Fruit fly (Drosophila melanogaster) whole organism, embryonic: ENCODE measurements around the gene sloth1.

Source experiments
- Ada2b ChIP-seq: fragments of 200-800 bp; sonication (Bioruptor generic); IDR thresholded peaks from 2 replicates; pipeline ENCODE4 v1.3.6; 2022; ENCODE audit warnings: missing biosample characterization, missing genetic modification characterization
- Asciz ChIP-seq: fragments of 200-800 bp; sonication (Bioruptor generic); optimal IDR thresholded peaks from 2 replicates; lab custom pipeline; 2017; ENCODE audit warnings: missing biosample characterization, mild to moderate bottlenecking, missing genetic modification characterization, missing genetic modification reagents
- Bgb ChIP-seq: fragments of 200-800 bp; sonication (Bioruptor generic); IDR thresholded peaks from 2 replicates; pipeline ENCODE4 v1.3.6; 2022; ENCODE audit warnings: missing biosample characterization, missing genetic modification characterization; ENCODE audit not compliant: partially characterized antibody
- Bteb2 ChIP-seq: fragments of 200-800 bp; sonication (Bioruptor generic); optimal IDR thresholded peaks from 2 replicates; lab custom pipeline; 2016; ENCODE audit warnings: missing biosample characterization, missing genetic modification characterization
- CG10209 ChIP-seq: fragments of 200-800 bp; sonication (Bioruptor generic); optimal IDR thresholded peaks from 3 replicates; lab custom pipeline; 2017; ENCODE audit warnings: missing biosample characterization, mild to moderate bottlenecking, missing genetic modification characterization, missing genetic modification reagents
- CG12219 ChIP-seq: fragments of 200-800 bp; sonication (Bioruptor generic); optimal IDR thresholded peaks from 3 replicates; lab custom pipeline; 2018; ENCODE audit warnings: missing biosample characterization, mild to moderate bottlenecking, missing genetic modification characterization
- CG12391 ChIP-seq: fragments of 200-800 bp; sonication (Bioruptor generic); optimal IDR thresholded peaks from 3 replicates; lab custom pipeline; 2018; ENCODE audit warnings: missing biosample characterization, mild to moderate bottlenecking, missing genetic modification characterization, moderate library complexity
- CG12942 ChIP-seq: fragments of 200-800 bp; sonication (Bioruptor generic); optimal IDR thresholded peaks from 3 replicates; lab custom pipeline; 2016; ENCODE audit warnings: missing biosample characterization, missing genetic modification characterization
- CG13287 ChIP-seq: fragments of 200-800 bp; sonication (Bioruptor generic); IDR thresholded peaks from 2 replicates; pipeline ENCODE4 v1.3.6; 2022; ENCODE audit warnings: missing biosample characterization, missing genetic modification characterization; ENCODE audit not compliant: partially characterized antibody
- CG15514 ChIP-seq: fragments of 200-800 bp; sonication (Bioruptor generic); optimal IDR thresholded peaks from 3 replicates; lab custom pipeline; 2017; ENCODE audit warnings: missing biosample characterization, missing genetic modification characterization, mild to moderate bottlenecking, moderate library complexity, missing genetic modification reagents
- CG1792 ChIP-seq: fragments of 200-800 bp; sonication (Bioruptor generic); optimal IDR thresholded peaks from 2 replicates; lab custom pipeline; 2016; ENCODE audit warnings: missing biosample characterization, missing genetic modification characterization
- CG4424 ChIP-seq: fragments of 200-800 bp; sonication (Bioruptor generic); optimal IDR thresholded peaks from 3 replicates; lab custom pipeline; 2016; ENCODE audit warnings: missing biosample characterization, missing genetic modification characterization
- CG4617 ChIP-seq: fragments of 200-800 bp; sonication (Bioruptor generic); optimal IDR thresholded peaks from 3 replicates; lab custom pipeline; 2016; ENCODE audit warnings: missing biosample characterization, missing genetic modification characterization, borderline replicate concordance
- CG4854 ChIP-seq: fragments of 200-800 bp; sonication (Bioruptor generic); optimal IDR thresholded peaks from 2 replicates; lab custom pipeline; 2016; ENCODE audit warnings: missing biosample characterization, missing genetic modification characterization, inconsistent platforms
- CG6254 ChIP-seq: fragments of 200-800 bp; sonication (Bioruptor generic); optimal IDR thresholded peaks from 3 replicates; lab custom pipeline; 2017; ENCODE audit warnings: mild to moderate bottlenecking, missing biosample characterization, missing genetic modification reagents, missing genetic modification characterization
- CG8924 ChIP-seq: fragments of 200-800 bp; optimal IDR thresholded peaks from 3 replicates; lab custom pipeline; 2019; ENCODE audit warnings: missing biosample characterization, mild to moderate bottlenecking, missing genetic modification characterization, moderate library complexity
- Chrac-16 ChIP-seq: fragments of 200-800 bp; sonication (Bioruptor generic); optimal IDR thresholded peaks from 3 replicates; lab custom pipeline; 2016; ENCODE audit warnings: missing biosample characterization, missing genetic modification characterization
- CrebB ChIP-seq: fragments of 200-800 bp; sonication (Bioruptor generic); optimal IDR thresholded peaks from 3 replicates; lab custom pipeline; 2018; ENCODE audit warnings: missing biosample characterization, mild to moderate bottlenecking, missing genetic modification characterization
- Dp ChIP-seq: fragments of 200-800 bp; sonication (Bioruptor generic); optimal IDR thresholded peaks from 2 replicates; lab custom pipeline; 2018; ENCODE audit warnings: missing biosample characterization, mild to moderate bottlenecking, missing genetic modification characterization, moderate library complexity
- E2f1 ChIP-seq: fragments of 200-800 bp; sonication (Bioruptor generic); IDR thresholded peaks from 2 replicates; pipeline ENCODE4 v1.3.6; 2022; ENCODE audit warnings: missing biosample characterization, missing genetic modification characterization
- Fer3 ChIP-seq: fragments of 200-800 bp; sonication (Bioruptor generic); optimal IDR thresholded peaks from 2 replicates; lab custom pipeline; 2018; ENCODE audit warnings: missing biosample characterization, mild to moderate bottlenecking, missing genetic modification characterization, moderate library complexity
- H15 ChIP-seq: fragments of 200-800 bp; sonication (Bioruptor generic); IDR thresholded peaks from 3 replicates; pipeline ENCODE4 v1.3.6; 2022; ENCODE audit warnings: missing biosample characterization, missing genetic modification characterization
- Hr39 ChIP-seq: fragments of >200 bp; optimal IDR thresholded peaks from 2 replicates; lab custom pipeline; 2017
- Kr ChIP-seq: fragments of 200-800 bp; sonication (Bioruptor generic); optimal IDR thresholded peaks from 2 replicates; lab custom pipeline; 2017; ENCODE audit warnings: missing biosample characterization, mild to moderate bottlenecking, missing genetic modification characterization
- Meics ChIP-seq: fragments of 200-800 bp; sonication (Bioruptor generic); optimal IDR thresholded peaks from 2 replicates; lab custom pipeline; 2017; ENCODE audit warnings: missing biosample characterization, mild to moderate bottlenecking, missing genetic modification characterization
- Mrtf ChIP-seq: fragments of 200-800 bp; sonication (Bioruptor generic); IDR thresholded peaks from 3 replicates; pipeline ENCODE4 v1.3.6; 2022; ENCODE audit warnings: missing biosample characterization, missing genetic modification characterization
- Nf-YA ChIP-seq: fragments of 200-800 bp; sonication (Bioruptor generic); IDR thresholded peaks from 2 replicates; pipeline ENCODE4 v1.3.6; 2022; ENCODE audit warnings: missing biosample characterization, missing genetic modification characterization
- Nf-YC ChIP-seq: fragments of 200-800 bp; optimal IDR thresholded peaks from 3 replicates; lab custom pipeline; 2019; ENCODE audit warnings: missing biosample characterization, mild to moderate bottlenecking, missing genetic modification characterization, moderate library complexity
- bab2 ChIP-seq: fragments of 200-800 bp; sonication (Bioruptor generic); optimal IDR thresholded peaks from 2 replicates; lab custom pipeline; 2016; ENCODE audit warnings: missing biosample characterization, missing genetic modification characterization
- bsh ChIP-seq, 2 experiments: fragments of 200-800 bp; sonication (Bioruptor generic); optimal IDR thresholded peaks; 2 replicates each; lab custom pipeline; 2017 to 2018; ENCODE audit warnings: mild to moderate bottlenecking in 2 of 2, missing biosample characterization in 2 of 2, missing genetic modification characterization in 2 of 2, moderate library complexity in 1 of 2
- cad ChIP-seq: fragments of >200 bp; optimal IDR thresholded peaks from 2 replicates; lab custom pipeline; 2017; ENCODE audit warnings: missing biosample characterization, missing genetic modification characterization
- cas ChIP-seq: fragments of 200-800 bp; sonication (Bioruptor generic); IDR thresholded peaks from 2 replicates; pipeline ENCODE4 v1.3.6; 2022; ENCODE audit warnings: missing biosample characterization, missing genetic modification characterization
- ci ChIP-seq: fragments of 200-800 bp; sonication (Bioruptor generic); IDR thresholded peaks from 3 replicates; pipeline ENCODE4 v1.3.6; 2022; ENCODE audit warnings: missing biosample characterization, missing genetic modification characterization
- crc ChIP-seq: fragments of 200-800 bp; sonication (Bioruptor generic); optimal IDR thresholded peaks from 2 replicates; lab custom pipeline; 2016; ENCODE audit warnings: missing biosample characterization, missing genetic modification characterization
- da ChIP-seq: fragments of 200-800 bp; sonication (Bioruptor generic); optimal IDR thresholded peaks from 2 replicates; lab custom pipeline; 2016; ENCODE audit warnings: missing biosample characterization, missing genetic modification characterization
- dan ChIP-seq: fragments of 200-800 bp; sonication (Bioruptor generic); IDR thresholded peaks from 2 replicates; pipeline ENCODE4 v1.3.6; 2022; ENCODE audit warnings: missing biosample characterization, missing genetic modification characterization
- dm ChIP-seq: fragments of 200-800 bp; sonication (Bioruptor generic); optimal IDR thresholded peaks from 3 replicates; lab custom pipeline; 2016; ENCODE audit warnings: missing biosample characterization, missing genetic modification characterization
- fd96Cb ChIP-seq: fragments of 200-800 bp; sonication (Bioruptor generic); optimal IDR thresholded peaks from 2 replicates; lab custom pipeline; 2018; ENCODE audit warnings: missing biosample characterization, mild to moderate bottlenecking, missing genetic modification characterization, moderate library complexity
- grn ChIP-seq: fragments of 200-800 bp; sonication (Bioruptor generic); optimal IDR thresholded peaks from 3 replicates; lab custom pipeline; 2017; ENCODE audit warnings: missing biosample characterization, missing genetic modification characterization
- kni ChIP-seq: fragments of 200-800 bp; sonication (Bioruptor generic); optimal IDR thresholded peaks from 3 replicates; lab custom pipeline; 2017; ENCODE audit warnings: mild to moderate bottlenecking, missing biosample characterization, missing genetic modification reagents, missing genetic modification characterization
- lmd ChIP-seq: fragments of 200-800 bp; sonication (Bioruptor generic); IDR thresholded peaks from 2 replicates; pipeline ENCODE4 v1.3.6; 2022; ENCODE audit warnings: missing biosample characterization, missing genetic modification characterization
- lola ChIP-seq, 3 experiments: fragments of >200 bp in 2 of 3; fragments of 200-800 bp in 1 of 3; sonication (Bioruptor generic) in 1 of 3; optimal IDR thresholded peaks; 2 replicates each; lab custom pipeline; 2017 to 2019; ENCODE audit warnings: missing biosample characterization in 3 of 3, missing genetic modification characterization in 3 of 3, mild to moderate bottlenecking in 1 of 3, moderate library complexity in 1 of 3
- oc ChIP-seq: fragments of 200-800 bp; sonication (Bioruptor generic); optimal IDR thresholded peaks from 2 replicates; lab custom pipeline; 2018; ENCODE audit warnings: missing biosample characterization, mild to moderate bottlenecking, missing genetic modification characterization, moderate library complexity
- pzg ChIP-seq: fragments of 200-800 bp; sonication (Bioruptor generic); optimal IDR thresholded peaks from 3 replicates; lab custom pipeline; 2018; ENCODE audit warnings: missing biosample characterization, mild to moderate bottlenecking, missing genetic modification characterization, moderate library complexity
- ranshi ChIP-seq: fragments of 200-800 bp; sonication (Bioruptor generic); IDR thresholded peaks from 2 replicates; pipeline ENCODE4 v1.3.6; 2022; ENCODE audit warnings: missing biosample characterization, missing genetic modification characterization
- row ChIP-seq: fragments of 200-800 bp; sonication (Bioruptor generic); IDR thresholded peaks from 3 replicates; pipeline ENCODE4 v1.3.6; 2022; ENCODE audit warnings: missing biosample characterization, missing genetic modification characterization
- schlank ChIP-seq: fragments of 200-800 bp; sonication (Bioruptor generic); optimal IDR thresholded peaks from 2 replicates; lab custom pipeline; 2018; ENCODE audit warnings: missing biosample characterization, mild to moderate bottlenecking, missing genetic modification characterization
- tna ChIP-seq: fragments of 200-800 bp; sonication (Bioruptor generic); IDR thresholded peaks from 2 replicates; pipeline ENCODE4 v1.3.6; 2022; ENCODE audit warnings: missing biosample characterization, missing genetic modification characterization; ENCODE audit not compliant: partially characterized antibody
- unc-4 ChIP-seq: fragments of 200-800 bp; sonication (Bioruptor generic); IDR thresholded peaks from 2 replicates; pipeline ENCODE4 v1.3.6; 2022; ENCODE audit warnings: missing biosample characterization, missing genetic modification characterization; ENCODE audit not compliant: partially characterized antibody

Gene sloth1

dm6 chrX:6985182-6985851 is 25.8 kb upstream of the sloth1 start (continued):
- no peak; the same call in 2 of the 3 replicates for TF ChIP-seq Mrtf (GFP tag; lab: Robert Waterston, UW)
- TF ChIP-seq Nf-YC = no peak
- peak; percentile 4 for TF ChIP-seq CG15514 (GFP tag; lab: Kevin White, UChicago)
- TF ChIP-seq CG12942 (GFP tag; lab: Kevin White, UChicago) = peak; percentile 34
- peak; percentile 71 for TF ChIP-seq CG6254 (GFP tag; lab: Kevin White, UChicago)
- TF ChIP-seq CG13287 = peak; percentile 10; the same call in 1 of the 2 replicates
- peak; percentile 90 for TF ChIP-seq row (GFP tag; lab: Robert Waterston, UW)
- TF ChIP-seq pzg = peak; percentile 1
- peak; percentile 54 for TF ChIP-seq CG1792 (GFP tag; lab: Kevin White, UChicago)
- peak; percentile 65 for TF ChIP-seq CG12219
- TF ChIP-seq lola (GFP tag; optimal IDR thresholded peaks at IDR 0.05; lab: Kevin White, UChicago) = peak in 1 of 3 experiments; percentile 91
- TF ChIP-seq CG12391 (tag; lab: Kevin White, UChicago) = peak; percentile 90
- peak; percentile 14 for TF ChIP-seq Meics
- TF ChIP-seq da (GFP tag; lab: Kevin White, UChicago) = peak; percentile 33
- peak; percentile 18 for TF ChIP-seq Dp (GFP tag; lab: Kevin White, UChicago)
- no peak for TF ChIP-seq Nf-YA (GFP tag; lab: Robert Waterston, UW)
- peak; percentile 54; the same call in 1 of the 2 replicates for TF ChIP-seq Bgb (GFP tag; lab: Robert Waterston, UW)
- TF ChIP-seq unc-4 = no peak
- TF ChIP-seq dan (GFP tag; lab: Robert Waterston, UW) = no peak; the same call in 1 of the 2 replicates
- TF ChIP-seq cas = no peak
- peak; percentile 80 for TF ChIP-seq bab2 (GFP tag; lab: Kevin White, UChicago)
- no peak for TF ChIP-seq Hr39 (lab: Kevin White, UChicago)
- TF ChIP-seq fd96Cb (tag; lab: Kevin White, UChicago) = peak; percentile 83
- peak; percentile 81 to 94 for TF ChIP-seq bsh (GFP tag; optimal IDR thresholded peaks at IDR 0.05; lab: Kevin White, UChicago)
- peak; percentile 64 for TF ChIP-seq lmd (GFP tag; lab: Robert Waterston, UW)
- peak; percentile 49; the same call in 1 of the 2 replicates for TF ChIP-seq tna (GFP tag; lab: Robert Waterston, UW)
- peak; percentile 53 for TF ChIP-seq CrebB (tag; lab: Kevin White, UChicago)
- TF ChIP-seq kni (GFP tag; lab: Kevin White, UChicago) = peak; percentile 89
- TF ChIP-seq ranshi (GFP tag; lab: Robert Waterston, UW) = peak; percentile 69; the same call in 1 of the 2 replicates
- TF ChIP-seq cad (GFP tag; lab: Kevin White, UChicago) = no peak
- peak; percentile 72 for TF ChIP-seq Asciz (GFP tag; lab: Kevin White, UChicago)
- TF ChIP-seq dm = peak; percentile 63
- peak; percentile 50 for TF ChIP-seq CG4854 (GFP tag; lab: Kevin White, UChicago)
- peak; percentile 81 for TF ChIP-seq CG4424 (GFP tag; lab: Kevin White, UChicago)
- peak; percentile 75; the same call in 2 of the 3 replicates for TF ChIP-seq H15 (GFP tag; lab: Robert Waterston, UW)
- no peak for TF ChIP-seq Kr (GFP tag; lab: Kevin White, UChicago)
- TF ChIP-seq Fer3 (tag; lab: Kevin White, UChicago) = peak; percentile 44
- TF ChIP-seq grn (GFP tag; lab: Kevin White, UChicago) = peak; percentile 67
- peak; percentile 14 for TF ChIP-seq CG4617 (GFP tag; lab: Kevin White, UChicago)
- peak; percentile 73 for TF ChIP-seq E2f1
- peak; percentile 72 for TF ChIP-seq CG10209 (GFP tag; lab: Kevin White, UChicago)
- TF ChIP-seq Ada2b (GFP tag; lab: Robert Waterston, UW) = peak; percentile 41
- TF ChIP-seq oc = peak; percentile 73
- TF ChIP-seq ci = peak; percentile 87
- peak; percentile 89 for TF ChIP-seq CG8924 (tag; lab: Kevin White, UChicago)
- peak; percentile 67 for TF ChIP-seq Bteb2 (GFP tag; lab: Kevin White, UChicago)
- TF ChIP-seq schlank = no peak
- peak; percentile 56 for TF ChIP-seq crc
- peak; percentile 80 for TF ChIP-seq Chrac-16 (GFP tag; lab: Kevin White, UChicago)
